Worm (Caenorhabditis elegans): ENCODE measurements around the gene rpl-21.

- TF ChIP-seq unc-39 (tag; optimal IDR thresholded peaks at IDR 0.05) (no peak), ZK546.5 (tag; optimal IDR thresholded peaks at IDR 0.05) (no peak), elt-3 (tag; optimal IDR thresholded peaks at IDR 0.05) (no peak), mdl-1 (tag; optimal IDR thresholded peaks at IDR 0.05) (no peak), unc-62 (GFP tag; optimal IDR thresholded peaks at IDR 0.05) (no peak), zag-1 (tag; optimal IDR thresholded peaks at IDR 0.05) (no peak), pha-4 (tag; optimal IDR thresholded peaks at IDR 0.05) (no peak), nhr-23 (tag; optimal IDR thresholded peaks at IDR 0.05) (no peak), snpc-4 (tag; optimal IDR thresholded peaks at IDR 0.05) (no peak)
These were observed 38.6 kb downstream of the rpl-21 start, which contains the start of gene idi-1 for ce11 chrIII:8091408-8091807.
